Worm (Caenorhabditis elegans) whole organism, midembryonic: ENCODE results near the gene F45D3.3.

Experiments
- klf-2 ChIP-seq: fragments of 200-800 bp; sonication (Bioruptor generic); conservative IDR thresholded peaks from 2 replicates; pipeline ENCODE4 v1.3.6; 2022; ENCODE audit warnings: missing genetic modification reagents, missing genetic modification characterization, missing compliant biosample characterization
- tab-1 ChIP-seq: fragments of 200-800 bp; sonication (Bioruptor generic); IDR thresholded peaks from 2 replicates; pipeline ENCODE4 v1.3.6; 2022; ENCODE audit warnings: missing genetic modification characterization, missing compliant biosample characterization

ce11 chrV:12528919-12529318, 21.3 kb downstream of the F45D3.3 start:
- TF ChIP-seq tab-1 (GFP tag; lab: Robert Waterston, UW) (no peak), klf-2 (GFP tag; lab: Robert Waterston, UW) (no peak)
